Worm (Caenorhabditis elegans) whole organism, midembryonic: Measurements from ENCODE around the gene nhr-190.

Source experiments
- T22C8.4 ChIP-seq: fragments of 200-800 bp; sonication (Bioruptor generic); IDR thresholded peaks from 2 replicates; pipeline ENCODE4 v1.3.6; 2022; ENCODE audit warnings: missing genetic modification characterization, missing compliant biosample characterization
- cog-1 ChIP-seq: sonication (generic microtip); optimal IDR thresholded peaks from 2 replicates; lab custom pipeline; 2016; ENCODE audit warnings: missing genetic modification characterization, missing compliant biosample characterization
- flt-1 ChIP-seq: fragments of 200-800 bp; sonication (Bioruptor generic); IDR thresholded peaks from 2 replicates; pipeline ENCODE4 v1.3.6; 2022; ENCODE audit warnings: missing genetic modification characterization, missing compliant biosample characterization
- klf-2 ChIP-seq: fragments of 200-800 bp; sonication (Bioruptor generic); conservative IDR thresholded peaks from 2 replicates; pipeline ENCODE4 v1.3.6; 2022; ENCODE audit warnings: missing genetic modification reagents, missing genetic modification characterization, missing compliant biosample characterization
- med-1 ChIP-seq: sonication (generic microtip); optimal IDR thresholded peaks from 2 replicates; lab custom pipeline; 2017; ENCODE audit warnings: missing genetic modification characterization, mild to moderate bottlenecking, missing compliant biosample characterization, antibody characterized with exemption, missing genetic modification reagents; ENCODE audit not compliant: insufficient read depth
- ref-1 ChIP-seq: fragments of 200-800 bp; sonication (Bioruptor generic); conservative IDR thresholded peaks from 2 replicates; pipeline ENCODE4 v1.3.6; 2022; ENCODE audit warnings: missing genetic modification reagents, missing genetic modification characterization, missing compliant biosample characterization
- tab-1 ChIP-seq: fragments of 200-800 bp; sonication (Bioruptor generic); IDR thresholded peaks from 2 replicates; pipeline ENCODE4 v1.3.6; 2022; ENCODE audit warnings: missing genetic modification characterization, missing compliant biosample characterization
- ztf-23 ChIP-seq: fragments of 200-800 bp; sonication (Bioruptor generic); IDR thresholded peaks from 2 replicates; pipeline ENCODE4 v1.3.6; 2022; ENCODE audit warnings: missing genetic modification reagents, missing genetic modification characterization, missing compliant biosample characterization
- ztf-29 ChIP-seq: fragments of 200-800 bp; sonication (Bioruptor generic); IDR thresholded peaks from 2 replicates; pipeline ENCODE4 v1.3.6; 2022; ENCODE audit warnings: missing genetic modification reagents, missing genetic modification characterization, missing compliant biosample characterization

nhr-190 gene

DNA sequence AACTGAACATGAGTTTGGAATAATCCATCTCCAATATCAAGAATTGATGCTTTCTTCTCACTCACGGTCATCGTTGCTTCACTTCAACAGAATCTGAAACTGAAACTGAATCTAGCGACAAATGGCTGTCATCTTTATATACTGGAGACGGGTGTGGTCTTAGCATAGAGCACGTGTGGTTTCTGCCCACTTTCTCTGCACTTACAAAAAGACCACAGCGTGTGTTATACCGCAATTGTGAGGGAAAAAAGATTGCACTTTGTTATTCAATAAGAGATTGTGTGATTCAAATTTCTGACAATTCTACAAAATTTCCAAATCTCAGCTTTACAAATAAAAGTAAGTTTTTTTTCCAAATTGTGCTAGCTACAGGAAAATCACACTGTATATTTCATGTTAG, 3.4 kb upstream of the nhr-190 start, which contains the start of gene F48G7.12:
Gene F48G7.12, minus strand, starts transcription at position 101 of the 400 bp plus-strand sequence.
- TF ChIP-seq klf-2 (GFP tag; lab: Robert Waterston, UW): no peak
- no peak for TF ChIP-seq flt-1 (GFP tag; lab: Robert Waterston, UW)
- TF ChIP-seq cog-1 (tag; lab: Kevin White, UChicago): no peak
- no peak for TF ChIP-seq tab-1 (GFP tag; lab: Robert Waterston, UW)
- no peak for TF ChIP-seq ztf-29 (GFP tag; lab: Robert Waterston, UW)
- no peak for TF ChIP-seq ztf-23 (GFP tag; lab: Robert Waterston, UW)
- TF ChIP-seq T22C8.4 (GFP tag; lab: Robert Waterston, UW): no peak
- TF ChIP-seq ref-1 (GFP tag; lab: Robert Waterston, UW): no peak
- no peak for TF ChIP-seq med-1 (GFP tag; lab: Kevin White, UChicago)

DNA sequence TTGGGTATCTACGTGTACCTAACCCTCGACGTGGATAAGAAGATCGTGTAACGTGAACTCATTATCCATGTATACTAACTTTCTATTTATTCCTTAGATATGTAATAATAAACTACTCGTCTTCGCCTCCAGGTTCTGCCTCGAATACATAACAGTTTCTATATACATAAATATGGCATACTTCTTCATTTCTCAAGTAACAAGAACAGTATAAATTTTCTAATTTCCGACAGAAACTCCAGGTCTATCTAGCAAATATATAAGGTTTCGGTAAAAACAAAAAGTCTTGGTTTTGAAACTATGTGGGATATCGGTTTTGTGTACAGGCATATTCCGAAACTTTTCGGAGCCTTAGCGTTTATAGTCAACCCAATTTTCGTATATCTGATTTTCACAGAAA, 4.4 kb downstream of the nhr-190 start, which contains the start of gene srj-37:
Gene srj-37, plus strand, starts transcription at position 301 of the 400 bp plus-strand sequence.
- TF ChIP-seq klf-2 (GFP tag; lab: Robert Waterston, UW) (no peak), cog-1 (tag; lab: Kevin White, UChicago) (no peak), ztf-29 (GFP tag; lab: Robert Waterston, UW) (no peak), tab-1 (GFP tag; lab: Robert Waterston, UW) (no peak), ref-1 (GFP tag; lab: Robert Waterston, UW) (no peak)

DNA sequence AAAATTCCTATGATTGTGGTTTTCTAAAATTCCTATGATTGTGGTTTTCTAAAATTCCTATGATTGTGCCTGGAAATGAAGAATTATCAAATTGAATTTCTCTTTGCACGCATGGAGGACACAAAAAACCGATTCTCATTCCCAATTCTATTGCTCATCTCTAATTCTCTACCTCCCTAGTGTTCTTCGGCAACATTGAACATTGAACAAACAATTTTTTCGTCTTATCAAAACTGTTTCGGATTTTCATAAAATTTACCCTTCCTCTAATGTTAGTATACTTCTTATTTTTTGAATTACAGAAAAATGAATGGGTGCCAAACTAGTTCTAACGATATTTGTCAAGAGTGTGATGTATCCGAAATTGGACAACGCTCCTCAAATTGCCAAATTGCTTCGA, 6.4 kb downstream of the nhr-190 start, which contains the start of gene pals-31:
Gene pals-31, plus strand, starts transcription at position 301 of the 400 bp plus-strand sequence.
- no peak for TF ChIP-seq ztf-29 (GFP tag; lab: Robert Waterston, UW)
- TF ChIP-seq tab-1 (GFP tag; lab: Robert Waterston, UW): no peak
- no peak for TF ChIP-seq ref-1 (GFP tag; lab: Robert Waterston, UW)

DNA sequence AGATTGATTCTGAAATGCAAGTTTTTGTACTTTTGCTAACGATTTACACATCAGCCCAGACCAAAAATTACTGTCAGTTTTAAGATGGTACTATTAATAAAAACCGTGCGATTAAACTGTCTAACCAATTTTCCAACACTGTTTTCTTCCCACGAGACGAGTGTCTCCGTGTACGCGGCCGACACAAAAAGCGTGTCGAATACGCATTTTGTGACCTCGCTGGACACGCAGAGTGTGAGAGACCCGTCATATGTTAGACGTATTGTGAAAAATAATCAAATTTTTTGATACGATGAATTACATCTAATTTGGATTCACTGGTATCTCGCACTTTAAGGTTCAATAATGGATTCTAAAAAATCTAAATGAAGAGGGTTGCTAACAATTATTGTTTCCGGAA, 7.1 kb downstream of the nhr-190 start:
- TF ChIP-seq klf-2 (GFP tag; lab: Robert Waterston, UW) (no peak), ztf-29 (GFP tag; lab: Robert Waterston, UW) (no peak), cog-1 (tag; lab: Kevin White, UChicago) (no peak), flt-1 (GFP tag; lab: Robert Waterston, UW) (no peak), ref-1 (GFP tag; lab: Robert Waterston, UW) (no peak), med-1 (GFP tag; lab: Kevin White, UChicago) (no peak), T22C8.4 (GFP tag; lab: Robert Waterston, UW) (no peak), ztf-23 (GFP tag; lab: Robert Waterston, UW) (no peak), tab-1 (GFP tag; lab: Robert Waterston, UW) (no peak)

DNA sequence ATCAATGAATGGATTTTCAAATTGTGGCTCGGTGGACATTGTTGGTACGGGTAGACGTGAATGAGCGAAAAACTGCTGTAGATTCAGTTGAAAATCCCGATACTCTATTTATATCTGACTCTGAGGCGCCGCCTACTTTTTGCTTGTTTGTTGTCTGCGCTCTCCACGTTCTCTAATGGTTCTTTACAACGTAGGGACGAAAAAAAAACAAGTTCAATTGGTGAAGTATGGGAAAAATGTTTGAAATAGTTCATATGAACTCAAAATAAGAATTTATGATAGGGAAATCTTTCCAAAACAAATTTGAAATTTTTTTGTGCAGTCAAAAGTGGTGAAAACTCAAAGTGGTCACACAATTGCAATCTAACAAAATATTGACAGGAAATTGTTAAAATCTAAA, 7.9 kb downstream of the nhr-190 start, which contains the start of gene F48G7.10:
Gene F48G7.10, minus strand, starts transcription at position 101 of the 400 bp plus-strand sequence.
- TF ChIP-seq tab-1 (GFP tag; lab: Robert Waterston, UW) (no peak), ztf-23 (GFP tag; lab: Robert Waterston, UW) (no peak), cog-1 (tag; lab: Kevin White, UChicago) (no peak), T22C8.4 (GFP tag; lab: Robert Waterston, UW) (no peak), klf-2 (GFP tag; lab: Robert Waterston, UW) (no peak), med-1 (GFP tag; lab: Kevin White, UChicago) (no peak), ref-1 (GFP tag; lab: Robert Waterston, UW) (no peak), flt-1 (GFP tag; lab: Robert Waterston, UW) (no peak), ztf-29 (GFP tag; lab: Robert Waterston, UW) (no peak)

DNA sequence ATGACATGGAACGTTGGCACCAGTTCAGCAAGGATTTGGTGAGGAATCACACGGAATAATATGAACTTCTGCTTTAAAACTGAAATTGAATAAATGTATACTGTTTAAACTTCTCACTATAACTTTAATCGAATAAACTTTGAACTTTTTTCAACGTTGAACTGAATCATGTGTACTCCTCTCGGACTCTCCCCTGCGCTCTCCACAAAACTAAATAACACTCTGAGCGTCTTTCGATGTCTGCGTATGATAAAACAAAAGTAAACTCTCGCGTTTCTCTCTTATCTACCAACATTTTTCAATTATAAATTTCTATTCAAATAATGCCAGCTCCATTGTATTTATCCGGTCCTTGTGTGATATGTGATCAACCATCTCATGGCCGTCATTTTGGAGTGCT, 10.9 kb downstream of the nhr-190 start:
- no peak for TF ChIP-seq ztf-23 (GFP tag; lab: Robert Waterston, UW)
- TF ChIP-seq tab-1 (GFP tag; lab: Robert Waterston, UW): no peak
- no peak for TF ChIP-seq flt-1 (GFP tag; lab: Robert Waterston, UW)
- TF ChIP-seq klf-2 (GFP tag; lab: Robert Waterston, UW): no peak
- TF ChIP-seq cog-1 (tag; lab: Kevin White, UChicago): no peak
- TF ChIP-seq ztf-29 (GFP tag; lab: Robert Waterston, UW): no peak
- no peak for TF ChIP-seq med-1 (GFP tag; lab: Kevin White, UChicago)
- TF ChIP-seq T22C8.4 (GFP tag; lab: Robert Waterston, UW): no peak
- no peak for TF ChIP-seq ref-1 (GFP tag; lab: Robert Waterston, UW)

DNA sequence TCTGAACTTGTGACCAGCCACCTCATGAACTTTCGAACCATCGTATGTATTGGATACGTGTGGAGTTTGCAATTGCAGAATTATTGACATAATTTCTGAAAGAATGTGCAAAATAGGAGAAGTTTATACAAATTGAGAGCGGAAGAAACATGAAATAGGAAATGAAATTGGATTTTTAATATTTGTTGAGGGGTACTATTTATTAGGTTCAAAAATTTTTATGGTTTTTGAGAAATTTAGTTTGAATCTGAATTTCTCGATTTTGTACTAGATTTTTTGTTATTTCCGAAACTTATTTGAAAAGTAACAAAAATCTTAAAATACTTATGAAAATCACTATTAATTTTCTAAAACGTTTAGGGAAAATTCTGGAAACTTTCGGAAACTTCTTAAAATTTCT, 14.2 kb downstream of the nhr-190 start, which contains the start of gene F48G7.9:
Gene F48G7.9, minus strand, starts transcription at position 101 of the 400 bp plus-strand sequence.
- no peak for TF ChIP-seq T22C8.4 (GFP tag; lab: Robert Waterston, UW)
- no peak for TF ChIP-seq ztf-29 (GFP tag; lab: Robert Waterston, UW)

DNA sequence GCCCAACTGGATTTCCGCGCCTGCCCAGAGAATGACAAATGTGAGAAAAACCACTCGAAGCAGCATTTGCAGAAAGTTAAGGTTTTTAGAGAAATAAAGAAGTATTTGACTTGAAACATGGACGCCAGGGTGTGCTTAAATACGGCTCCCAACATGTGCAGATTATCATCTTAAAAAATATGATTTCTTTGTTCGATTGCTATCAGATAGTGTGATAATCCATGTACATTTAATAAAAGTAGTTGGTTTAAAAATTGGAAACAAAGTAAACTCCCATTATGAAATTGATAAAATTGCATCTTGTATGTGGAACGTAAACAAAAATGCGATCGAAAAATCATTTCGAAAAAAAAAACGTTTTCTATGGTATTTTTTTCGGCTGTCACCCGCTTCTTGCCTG, 15.1 kb downstream of the nhr-190 start, which contains the start of gene F48G7.8:
Gene F48G7.8, minus strand, starts transcription at position 101 of the 400 bp plus-strand sequence.
- TF ChIP-seq ztf-23 (GFP tag; lab: Robert Waterston, UW): no peak
- TF ChIP-seq ref-1 (GFP tag; lab: Robert Waterston, UW): no peak
- no peak for TF ChIP-seq klf-2 (GFP tag; lab: Robert Waterston, UW)
- TF ChIP-seq med-1 (GFP tag; lab: Kevin White, UChicago): no peak
- no peak for TF ChIP-seq ztf-29 (GFP tag; lab: Robert Waterston, UW)

DNA sequence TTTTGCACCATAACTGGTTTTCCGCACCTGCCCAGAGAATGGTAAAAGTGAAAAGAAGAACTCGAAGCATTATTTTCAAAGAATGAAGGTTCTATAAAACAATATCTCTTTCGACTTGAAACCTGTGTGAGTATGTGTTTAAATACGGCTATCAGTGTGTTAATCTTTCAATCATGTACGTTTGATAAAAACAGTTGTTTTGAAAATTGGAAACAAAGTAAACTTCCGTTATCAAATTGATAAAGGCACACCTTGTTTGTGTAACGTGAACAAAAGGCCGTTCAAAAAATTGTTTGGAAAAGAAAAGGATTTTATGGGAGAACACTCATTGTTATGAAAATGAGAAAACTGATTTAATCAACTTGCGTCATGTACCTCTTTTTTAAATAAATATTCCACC, 16.4 kb downstream of the nhr-190 start, which contains the start of gene F48G7.7:
Gene F48G7.7, minus strand, starts transcription at position 101 of the 400 bp plus-strand sequence.
- TF ChIP-seq cog-1 (tag; lab: Kevin White, UChicago) (no peak), ztf-29 (GFP tag; lab: Robert Waterston, UW) (no peak), flt-1 (GFP tag; lab: Robert Waterston, UW) (no peak), T22C8.4 (GFP tag; lab: Robert Waterston, UW) (no peak), tab-1 (GFP tag; lab: Robert Waterston, UW) (no peak), med-1 (GFP tag; lab: Kevin White, UChicago) (no peak), ref-1 (GFP tag; lab: Robert Waterston, UW) (no peak), ztf-23 (GFP tag; lab: Robert Waterston, UW) (no peak), klf-2 (GFP tag; lab: Robert Waterston, UW) (no peak)
